Worm (Caenorhabditis elegans) whole organism, midembryonic: ENCODE measurements around the gene Y38H6C.24.
"Not testable (repeated sequence)": the region's sequence is repeated elsewhere in the genome, so short reads cannot be mapped to it uniquely, and the experiment has no call there.

Source experiments
- T22C8.4 ChIP-seq: fragments of 200-800 bp; sonication (Bioruptor generic); IDR thresholded peaks from 2 replicates; pipeline ENCODE4 v1.3.6; 2022; ENCODE audit warnings: missing genetic modification characterization, missing compliant biosample characterization
- cog-1 ChIP-seq: sonication (generic microtip); optimal IDR thresholded peaks from 2 replicates; lab custom pipeline; 2016; ENCODE audit warnings: missing genetic modification characterization, missing compliant biosample characterization
- flt-1 ChIP-seq: fragments of 200-800 bp; sonication (Bioruptor generic); IDR thresholded peaks from 2 replicates; pipeline ENCODE4 v1.3.6; 2022; ENCODE audit warnings: missing genetic modification characterization, missing compliant biosample characterization
- klf-2 ChIP-seq: fragments of 200-800 bp; sonication (Bioruptor generic); conservative IDR thresholded peaks from 2 replicates; pipeline ENCODE4 v1.3.6; 2022; ENCODE audit warnings: missing genetic modification reagents, missing genetic modification characterization, missing compliant biosample characterization
- med-1 ChIP-seq: sonication (generic microtip); optimal IDR thresholded peaks from 2 replicates; lab custom pipeline; 2017; ENCODE audit warnings: missing genetic modification characterization, mild to moderate bottlenecking, missing compliant biosample characterization, antibody characterized with exemption, missing genetic modification reagents; ENCODE audit not compliant: insufficient read depth
- ref-1 ChIP-seq: fragments of 200-800 bp; sonication (Bioruptor generic); conservative IDR thresholded peaks from 2 replicates; pipeline ENCODE4 v1.3.6; 2022; ENCODE audit warnings: missing genetic modification reagents, missing genetic modification characterization, missing compliant biosample characterization
- tab-1 ChIP-seq: fragments of 200-800 bp; sonication (Bioruptor generic); IDR thresholded peaks from 2 replicates; pipeline ENCODE4 v1.3.6; 2022; ENCODE audit warnings: missing genetic modification characterization, missing compliant biosample characterization
- ztf-23 ChIP-seq: fragments of 200-800 bp; sonication (Bioruptor generic); IDR thresholded peaks from 2 replicates; pipeline ENCODE4 v1.3.6; 2022; ENCODE audit warnings: missing genetic modification reagents, missing genetic modification characterization, missing compliant biosample characterization
- ztf-29 ChIP-seq: fragments of 200-800 bp; sonication (Bioruptor generic); IDR thresholded peaks from 2 replicates; pipeline ENCODE4 v1.3.6; 2022; ENCODE audit warnings: missing genetic modification reagents, missing genetic modification characterization, missing compliant biosample characterization

Y38H6C.24 gene

DNA sequence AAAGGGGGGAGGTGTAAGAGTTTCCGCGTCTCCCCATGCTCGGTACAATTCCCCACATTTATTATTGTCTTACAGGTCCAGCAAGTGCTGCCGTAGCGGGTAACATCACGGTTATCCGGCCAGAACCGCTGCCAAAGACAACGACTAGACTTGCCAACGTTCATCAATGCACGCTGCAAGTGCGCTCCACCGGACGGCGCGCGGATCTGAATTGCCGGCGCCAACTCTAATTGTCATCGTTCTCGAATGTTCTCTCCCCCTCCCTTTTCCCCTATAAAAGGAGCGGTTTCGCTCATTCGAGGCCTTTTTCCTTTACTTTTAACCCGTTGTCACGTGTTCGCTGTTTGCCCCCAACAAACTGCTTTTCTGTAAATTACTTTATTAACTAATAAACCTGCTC, 12.6 kb upstream of the Y38H6C.24 start, which contains the start of gene Y38H6C.8:
Gene Y38H6C.8 (plus strand): TSS at position 301 of the 400 bp plus-strand sequence.
- TF ChIP-seq ref-1 (GFP tag; lab: Robert Waterston, UW); med-1 (GFP tag; lab: Kevin White, UChicago); ztf-29 (GFP tag; lab: Robert Waterston, UW): not testable (repeated sequence)

DNA sequence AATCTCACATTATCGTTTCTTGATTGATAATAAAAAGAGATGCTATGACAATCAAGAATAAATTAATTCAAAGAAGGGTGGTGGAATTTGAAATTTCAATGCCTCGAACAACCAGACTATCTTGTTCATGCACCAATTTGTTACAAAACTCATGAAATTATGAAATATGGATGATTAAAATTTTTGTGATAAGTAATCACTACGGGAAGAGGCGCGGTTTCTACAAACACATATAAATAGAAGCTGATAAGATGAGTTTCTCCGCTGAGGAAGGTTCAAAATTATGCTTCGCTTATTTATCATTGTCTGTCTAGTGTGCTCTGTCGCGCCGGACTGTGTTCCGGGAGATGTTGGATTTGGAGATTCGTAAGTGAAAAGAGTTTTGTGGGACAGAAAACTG, 11.8 kb upstream of the Y38H6C.24 start:
- TF ChIP-seq ztf-23 (GFP tag; lab: Robert Waterston, UW) (no peak), flt-1 (GFP tag; lab: Robert Waterston, UW) (no peak), cog-1 (tag; lab: Kevin White, UChicago) (no peak), tab-1 (no peak), ztf-29 (GFP tag; lab: Robert Waterston, UW) (no peak), med-1 (GFP tag; lab: Kevin White, UChicago) (no peak), klf-2 (no peak), T22C8.4 (GFP tag; lab: Robert Waterston, UW) (no peak), ref-1 (GFP tag; lab: Robert Waterston, UW) (no peak)

ce11 chrV:20517005-20517404, 9.2 kb upstream of the Y38H6C.24 start:
- TF ChIP-seq cog-1 (tag; lab: Kevin White, UChicago) (no peak), klf-2 (no peak)

DNA sequence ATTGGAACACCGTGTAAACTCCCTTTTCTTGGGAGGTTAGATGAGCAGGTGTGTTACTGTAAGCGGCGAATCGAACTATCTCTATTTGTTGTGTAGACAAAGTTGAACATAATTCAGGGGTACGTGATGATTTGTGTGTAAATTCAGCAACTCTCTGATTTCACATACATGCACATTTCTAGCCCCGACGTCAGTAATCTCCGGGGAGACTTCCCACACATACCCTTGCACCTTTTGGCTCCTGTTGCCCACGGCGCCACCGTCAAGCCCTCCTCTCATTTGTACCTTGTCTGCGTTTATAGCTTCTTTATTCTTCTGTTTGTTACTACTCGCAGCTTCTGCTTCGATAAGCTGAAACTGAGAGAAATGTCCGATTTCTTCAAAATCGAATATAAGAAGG, 7.3 kb upstream of the Y38H6C.24 start, which contains the start of gene Y38H6C.25:
Gene Y38H6C.25 (plus strand): TSS at position 301 of the 400 bp plus-strand sequence.
- TF ChIP-seq klf-2 (no peak), ztf-29 (GFP tag; lab: Robert Waterston, UW) (no peak), tab-1 (no peak), cog-1 (tag; lab: Kevin White, UChicago) (no peak), ztf-23 (GFP tag; lab: Robert Waterston, UW) (no peak), flt-1 (GFP tag; lab: Robert Waterston, UW) (no peak), T22C8.4 (GFP tag; lab: Robert Waterston, UW) (no peak), ref-1 (GFP tag; lab: Robert Waterston, UW) (no peak), med-1 (GFP tag; lab: Kevin White, UChicago) (no peak)

- TF ChIP-seq flt-1 (GFP tag; lab: Robert Waterston, UW) (no peak), klf-2 (no peak), ztf-23 (GFP tag; lab: Robert Waterston, UW) (no peak), tab-1 (no peak), ref-1 (GFP tag; lab: Robert Waterston, UW) (no peak), ztf-29 (GFP tag; lab: Robert Waterston, UW) (no peak), med-1 (GFP tag; lab: Kevin White, UChicago) (no peak), cog-1 (tag; lab: Kevin White, UChicago) (no peak), T22C8.4 (GFP tag; lab: Robert Waterston, UW) (no peak)
Measured at ce11 chrV:20522219-20522618, 4.0 kb upstream of the Y38H6C.24 start, which contains the start of the genes Y38H6C.9 and fbxa-150. Y38H6C.9 (minus strand) TSS chrV:20522270. fbxa-150 (plus strand) TSS chrV:20522598.

ce11 chrV:20527493-20527892, 1.3 kb downstream of the Y38H6C.24 start, which contains the start of gene Y38H6C.13:
Y38H6C.13 (plus strand) TSS chrV:20527793.
- TF ChIP-seq tab-1 = no peak
- TF ChIP-seq ztf-23 (GFP tag; lab: Robert Waterston, UW) = no peak
- no peak for TF ChIP-seq T22C8.4 (GFP tag; lab: Robert Waterston, UW)
- TF ChIP-seq ztf-29 (GFP tag; lab: Robert Waterston, UW) = no peak
- TF ChIP-seq med-1 (GFP tag; lab: Kevin White, UChicago) = no peak
- no peak for TF ChIP-seq ref-1 (GFP tag; lab: Robert Waterston, UW)
- TF ChIP-seq flt-1 (GFP tag; lab: Robert Waterston, UW) = no peak
- no peak for TF ChIP-seq klf-2
- TF ChIP-seq cog-1 (tag; lab: Kevin White, UChicago) = no peak

DNA sequence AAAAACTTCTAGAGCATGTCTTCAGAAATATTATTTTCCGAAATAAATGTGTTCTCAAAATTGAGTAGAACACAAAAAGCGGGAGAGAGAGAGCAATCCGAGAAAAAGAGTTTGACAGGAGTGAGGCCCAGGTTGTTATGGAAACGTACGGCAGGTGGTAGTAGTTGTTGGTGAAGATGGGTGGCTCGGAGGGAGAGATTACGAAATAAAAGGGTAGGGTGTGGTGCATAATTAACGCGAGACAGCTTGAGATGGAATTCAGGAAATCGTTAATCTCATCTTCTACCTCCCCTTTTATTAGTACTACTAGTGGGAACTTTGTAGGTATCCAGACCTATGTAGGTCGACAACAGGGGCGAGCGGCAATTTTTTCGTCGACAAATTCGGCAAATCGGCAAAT, 7.8 kb downstream of the Y38H6C.24 start, which contains the start of gene famh-161:
Gene famh-161 (minus strand): TSS at position 101 of the 400 bp plus-strand sequence.
- TF ChIP-seq ztf-23 (GFP tag; lab: Robert Waterston, UW) = no peak
- TF ChIP-seq flt-1 (GFP tag; lab: Robert Waterston, UW) = no peak
- no peak for TF ChIP-seq ztf-29 (GFP tag; lab: Robert Waterston, UW)
- no peak for TF ChIP-seq med-1 (GFP tag; lab: Kevin White, UChicago)
- no peak for TF ChIP-seq T22C8.4 (GFP tag; lab: Robert Waterston, UW)
- TF ChIP-seq klf-2 = no peak
- no peak for TF ChIP-seq ref-1 (GFP tag; lab: Robert Waterston, UW)
- no peak for TF ChIP-seq cog-1 (tag; lab: Kevin White, UChicago)
- TF ChIP-seq tab-1 = no peak

ce11 chrV:20536208-20536607, 10.0 kb downstream of the Y38H6C.24 start, which contains the start of gene Y38H6C.15:
Y38H6C.15 (minus strand) TSS chrV:20536308.
- TF ChIP-seq ztf-29 (GFP tag; lab: Robert Waterston, UW) (no peak), med-1 (GFP tag; lab: Kevin White, UChicago) (no peak), ztf-23 (GFP tag; lab: Robert Waterston, UW) (no peak), cog-1 (tag; lab: Kevin White, UChicago) (no peak), flt-1 (GFP tag; lab: Robert Waterston, UW) (no peak), tab-1 (no peak), T22C8.4 (GFP tag; lab: Robert Waterston, UW) (no peak), ref-1 (GFP tag; lab: Robert Waterston, UW) (no peak), klf-2 (no peak)

ce11 chrV:20539055-20539454, 12.8 kb downstream of the Y38H6C.24 start, which contains the start of gene Y38H6C.16:
Y38H6C.16 (minus strand) TSS chrV:20539347.
- TF ChIP-seq tab-1 (no peak), ztf-29 (GFP tag; lab: Robert Waterston, UW) (no peak), T22C8.4 (GFP tag; lab: Robert Waterston, UW) (no peak), flt-1 (GFP tag; lab: Robert Waterston, UW) (no peak), cog-1 (tag; lab: Kevin White, UChicago) (no peak), ztf-23 (GFP tag; lab: Robert Waterston, UW) (no peak), ref-1 (GFP tag; lab: Robert Waterston, UW) (no peak), klf-2 (no peak), med-1 (GFP tag; lab: Kevin White, UChicago) (no peak)
